Worm (Caenorhabditis elegans) whole organism, dauer: ENCODE results near the gene nyn-3.

Source experiments
- unc-62 ChIP-seq: sonication (generic microtip); optimal IDR thresholded peaks from 2 replicates; lab custom pipeline; 2017; ENCODE audit warnings: missing biosample characterization, missing genetic modification reagents, missing genetic modification characterization

The nyn-3 gene

DNA sequence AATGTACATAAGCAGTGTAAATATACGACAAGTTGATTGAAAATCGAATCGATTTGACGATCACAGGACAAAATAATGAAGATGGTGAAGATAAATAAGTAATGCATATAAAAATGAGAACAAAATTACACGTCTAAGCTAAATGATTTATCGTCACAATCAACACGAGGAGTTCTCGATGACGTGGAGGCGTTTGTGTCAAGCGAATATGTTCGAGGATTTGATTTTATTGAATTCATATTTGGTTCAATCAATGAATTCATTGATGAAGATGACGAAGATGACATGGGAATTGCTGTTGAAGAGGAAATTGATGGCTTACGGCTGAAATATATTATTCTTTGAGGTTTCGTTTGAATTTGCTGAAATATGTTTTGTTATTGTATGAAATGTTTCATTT, at the start of gene nyn-3:
nyn-3 (minus strand) TSS at position 101 of the 400 bp plus-strand sequence.
- TF ChIP-seq unc-62 (GFP tag; lab: Kevin White, UChicago): no peak

ce11 chrII:6341076-6341475, 48.6 kb upstream of the nyn-3 start:
- TF ChIP-seq unc-62 (GFP tag; lab: Kevin White, UChicago): no peak

DNA sequence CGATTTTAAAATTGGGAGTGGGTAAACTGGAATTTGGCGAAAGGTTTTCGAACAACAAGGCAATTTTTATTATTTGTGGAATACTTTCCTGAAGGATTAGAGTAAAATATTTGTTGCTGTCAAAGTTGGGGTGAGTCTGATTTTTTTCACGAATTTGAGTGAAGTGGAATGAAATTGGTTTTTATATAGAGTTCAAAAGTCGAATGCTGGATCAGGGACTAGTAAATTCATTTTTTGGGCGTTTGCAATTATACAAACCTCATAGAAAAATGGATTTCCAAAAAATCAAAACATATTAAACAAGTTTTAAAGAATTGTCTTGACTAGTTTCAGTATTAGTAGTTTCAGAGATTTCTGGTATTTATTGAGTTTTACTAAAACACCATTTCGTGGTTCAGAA, 47.5 kb upstream of the nyn-3 start, which contains the start of gene C32D5.7:
C32D5.7 (minus strand) TSS at position 101 of the 400 bp plus-strand sequence.
- no peak for TF ChIP-seq unc-62 (GFP tag; lab: Kevin White, UChicago)

DNA sequence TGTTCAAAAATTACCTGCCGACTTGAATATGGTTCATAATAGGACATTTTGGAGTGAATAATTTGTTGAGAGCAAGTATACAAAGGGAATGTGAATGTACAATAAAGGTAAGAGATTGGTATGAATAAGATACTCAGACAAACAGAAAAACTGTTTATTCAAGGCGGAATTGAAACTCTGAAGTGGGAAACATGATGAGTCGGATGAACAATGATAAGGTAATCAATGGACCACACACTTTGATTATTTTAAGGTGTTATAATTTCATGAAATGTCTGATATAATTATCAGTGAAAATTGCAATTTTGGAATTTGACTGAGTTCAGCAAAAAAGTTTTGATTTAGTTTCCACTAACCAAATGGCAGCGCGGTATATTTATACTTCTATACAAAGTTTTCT, 47.1 kb upstream of the nyn-3 start:
- TF ChIP-seq unc-62 (GFP tag; lab: Kevin White, UChicago): no peak

DNA sequence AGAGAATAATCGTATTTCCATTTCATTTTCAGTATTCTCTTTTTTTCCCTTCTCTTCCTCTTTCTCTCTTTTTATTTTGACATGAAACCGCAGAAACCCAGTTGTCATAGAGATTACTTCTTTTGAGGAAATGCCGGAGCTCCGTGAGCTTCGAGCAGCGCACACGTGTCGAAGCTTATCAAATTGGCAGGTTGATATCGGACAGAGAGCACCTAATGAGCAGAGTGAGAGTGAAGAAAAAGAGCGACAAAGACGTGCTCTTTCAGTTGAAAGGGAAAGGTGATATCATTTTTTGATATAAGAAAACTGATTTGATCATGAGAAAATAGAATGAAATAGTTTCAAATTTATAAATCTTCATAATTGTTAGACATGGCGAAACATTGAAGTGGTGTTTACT, 42.9 kb upstream of the nyn-3 start, which contains the start of gene C32D5.14:
C32D5.14 (plus strand) TSS at position 131 of the 400 bp plus-strand sequence.
- TF ChIP-seq unc-62 (GFP tag; lab: Kevin White, UChicago): no peak

- TF ChIP-seq unc-62 (GFP tag; lab: Kevin White, UChicago): no peak
Measured at ce11 chrII:6334745-6335260, 42.4 kb upstream of the nyn-3 start.

DNA sequence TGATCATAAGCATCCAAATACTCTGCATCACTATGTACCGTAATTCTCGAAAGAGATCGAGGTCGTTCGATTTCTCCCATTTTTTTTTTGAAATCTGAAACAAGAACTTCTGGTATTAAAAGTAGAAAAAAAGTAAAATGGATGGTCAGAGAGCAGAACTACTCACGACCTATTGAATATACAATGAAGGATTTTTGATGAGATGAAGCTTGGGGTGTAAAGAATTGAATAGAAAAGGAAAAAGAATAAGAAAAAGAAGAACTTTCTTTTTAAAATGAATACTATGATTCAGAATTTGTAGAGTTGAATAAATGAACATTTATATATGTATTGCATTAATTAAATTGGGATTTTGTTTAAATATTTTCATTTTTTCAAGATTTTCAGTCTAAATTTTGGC, 41.5 kb upstream of the nyn-3 start, which contains the start of gene ttc-39B:
ttc-39B (minus strand) TSS at position 101 of the 400 bp plus-strand sequence.
- no peak for TF ChIP-seq unc-62 (GFP tag; lab: Kevin White, UChicago)

DNA sequence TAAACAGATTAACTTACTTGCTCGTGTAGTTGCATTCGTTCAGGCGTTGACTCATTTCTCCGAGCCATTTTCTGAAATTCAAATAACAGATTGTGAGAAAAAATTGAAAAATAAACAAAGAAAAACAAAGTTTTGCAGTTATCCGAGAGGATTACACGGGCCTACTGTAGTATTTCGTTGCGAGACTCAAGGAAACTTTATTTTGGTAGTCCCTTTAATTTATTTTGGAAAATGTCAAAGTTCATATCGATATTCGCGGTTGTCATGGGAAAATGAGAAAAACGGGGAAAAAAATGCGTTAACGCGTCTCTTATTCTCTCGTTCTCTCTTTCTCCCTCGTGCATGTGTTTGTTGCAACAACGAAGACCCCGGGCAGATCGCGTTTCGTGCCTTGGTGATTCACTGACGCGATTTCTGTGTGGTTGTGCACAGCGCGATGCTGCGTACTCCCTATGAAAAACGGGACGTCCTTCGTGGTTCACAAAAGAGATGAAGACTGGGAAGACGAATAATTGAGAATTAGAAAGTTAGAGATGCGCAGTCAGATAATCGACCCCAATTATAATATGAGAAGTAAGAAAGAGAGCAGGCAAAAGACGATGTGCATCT, 38.9 kb upstream of the nyn-3 start, which contains the start of gene set-4:
set-4 (minus strand) TSS at position 120 of the 609 bp plus-strand sequence.
- TF ChIP-seq unc-62 (GFP tag; lab: Kevin White, UChicago): no peak

DNA sequence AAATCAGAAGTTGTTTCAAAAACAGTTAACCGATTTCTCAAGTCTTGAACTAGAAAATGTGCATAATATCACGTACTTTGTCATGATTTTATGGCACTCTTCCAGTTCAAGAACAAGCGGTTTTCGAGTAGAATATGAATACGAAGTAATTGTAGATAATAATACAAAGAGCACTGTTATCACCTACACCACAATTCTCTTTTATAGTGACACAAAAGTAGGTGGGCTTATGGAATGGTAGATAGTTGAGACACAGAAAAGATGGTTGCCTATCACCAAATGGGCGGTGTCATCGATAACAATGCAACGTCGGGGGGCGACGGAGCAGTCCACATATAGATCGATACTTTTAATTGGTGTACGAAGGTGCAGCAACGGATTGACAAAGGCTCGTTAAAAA, 36.2 kb upstream of the nyn-3 start:
- TF ChIP-seq unc-62 (GFP tag; lab: Kevin White, UChicago): no peak

ce11 chrII:6327317-6327716, 34.9 kb upstream of the nyn-3 start:
- no peak for TF ChIP-seq unc-62 (GFP tag; lab: Kevin White, UChicago)

- no peak for TF ChIP-seq unc-62 (GFP tag; lab: Kevin White, UChicago)
Measured at ce11 chrII:6324086-6324485, 31.7 kb upstream of the nyn-3 start, which contains the start of gene sma-6. Gene sma-6 (plus strand): TSS chrII:6324484.

- no peak for TF ChIP-seq unc-62 (GFP tag; lab: Kevin White, UChicago)
Measured at ce11 chrII:6322979-6323378, 30.6 kb upstream of the nyn-3 start, which contains the start of gene C32D5.4. Gene C32D5.4 (minus strand): TSS chrII:6323079.

ce11 chrII:6322081-6322480, 29.7 kb upstream of the nyn-3 start:
- no peak for TF ChIP-seq unc-62 (GFP tag; lab: Kevin White, UChicago)

ce11 chrII:6320655-6321388, 28.4 kb upstream of the nyn-3 start, which contains the start of gene efr-3:
Gene efr-3 (minus strand): TSS chrII:6321159.
- TF ChIP-seq unc-62 (GFP tag; lab: Kevin White, UChicago): no peak

DNA sequence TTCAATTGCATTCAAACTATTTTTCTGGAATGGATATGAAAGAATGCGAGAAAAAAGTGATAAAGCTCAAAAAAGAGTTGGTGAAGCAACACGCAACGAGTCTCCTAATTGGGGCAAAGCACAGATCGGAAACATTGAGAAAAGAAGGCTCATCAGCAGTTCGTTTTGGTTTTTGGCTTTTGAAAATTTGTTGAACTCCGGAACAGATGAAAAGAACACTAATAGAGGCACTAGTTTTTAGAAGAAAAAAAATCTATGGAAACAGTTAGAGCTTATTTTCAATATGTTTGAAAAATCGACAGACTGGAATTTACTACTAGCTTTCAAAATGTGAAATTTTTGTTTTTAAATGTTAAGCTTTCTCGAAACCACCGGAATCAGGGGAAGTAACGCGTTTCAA, 19.5 kb upstream of the nyn-3 start:
- no peak for TF ChIP-seq unc-62 (GFP tag; lab: Kevin White, UChicago)

- no peak for TF ChIP-seq unc-62 (GFP tag; lab: Kevin White, UChicago)
Measured at ce11 chrII:6311459-6311858, 19.0 kb upstream of the nyn-3 start.
